Worm (Caenorhabditis elegans): ENCODE results near the gene str-31.

ce11 chrV:7476766-7477165 is 31.7 kb downstream of the str-31 start, which contains the start of gene srh-125:
- no peak for TF ChIP-seq him-1 (tag; optimal IDR thresholded peaks at IDR 0.05)
- no peak for TF ChIP-seq dao-5 (tag; optimal IDR thresholded peaks at IDR 0.05)
- no peak for TF ChIP-seq W03F9.2 (tag; optimal IDR thresholded peaks at IDR 0.05)

Data from whole organism, L4/young adult.